Worm (Caenorhabditis elegans): Measurements from ENCODE around the gene T21D12.11.

The T21D12.11 gene

ce11 chrIV:247494-247893 lies 21.7 kb upstream of the T21D12.11 start (continued):
- TF ChIP-seq pqm-1 (tag; optimal IDR thresholded peaks at IDR 0.05) (no peak), vab-15 (tag; optimal IDR thresholded peaks at IDR 0.05) (peak; percentile 64), nhr-19 (GFP tag; conservative IDR thresholded peaks at IDR 0.05) (peak; percentile 51), unc-130 (tag; optimal IDR thresholded peaks at IDR 0.05) (peak; percentile 32), jun-1 (tag; optimal IDR thresholded peaks at IDR 0.05) (no peak), dpl-1 (GFP tag; optimal IDR thresholded peaks at IDR 0.05) (peak in 2 of 3 experiments; percentile 8 to 38), ceh-8 (GFP tag; optimal IDR thresholded peaks at IDR 0.05) (no peak), nhr-47 (tag; optimal IDR thresholded peaks at IDR 0.05) (peak; percentile 44), mep-1 (tag; optimal IDR thresholded peaks at IDR 0.05) (no peak), lin-35 (GFP tag; optimal IDR thresholded peaks at IDR 0.05) (peak in 1 of 2 experiments; percentile 76), lsy-2 (tag; optimal IDR thresholded peaks at IDR 0.05) (peak; percentile 13 to 62), snu-23 (GFP tag; optimal IDR thresholded peaks at IDR 0.05) (peak; percentile 64), C16A3.4 (tag; optimal IDR thresholded peaks at IDR 0.05) (peak; percentile 32), efl-3 (GFP tag; optimal IDR thresholded peaks at IDR 0.05) (no peak), ceh-82 (tag; optimal IDR thresholded peaks at IDR 0.05) (no peak), unc-98 (GFP tag; IDR thresholded peaks at IDR 0.05) (no peak), hpl-2 (GFP tag; optimal IDR thresholded peaks at IDR 0.05) (peak; percentile 2), ceh-90 (tag; optimal IDR thresholded peaks at IDR 0.05) (no peak), mef-2 (tag; optimal IDR thresholded peaks at IDR 0.05) (no peak), blmp-1 (tag; optimal IDR thresholded peaks at IDR 0.05) (peak; percentile 89), ceh-88 (GFP tag; IDR thresholded peaks at IDR 0.05) (no peak), nhr-28 (tag; optimal IDR thresholded peaks at IDR 0.05) (no peak), sptf-1 (tag; optimal IDR thresholded peaks at IDR 0.05) (no peak), nhr-20 (tag; optimal IDR thresholded peaks at IDR 0.05) (peak; percentile 73), F16B12.6 (tag; optimal IDR thresholded peaks at IDR 0.05) (no peak), isw-1 (GFP tag; IDR thresholded peaks at IDR 0.05) (no peak), dsc-1 (tag; optimal IDR thresholded peaks at IDR 0.05) (no peak), mdl-1 (tag; optimal IDR thresholded peaks at IDR 0.05) (peak in 1 of 2 experiments; percentile 93), nhr-90 (tag; optimal IDR thresholded peaks at IDR 0.05; ENCODE audit: poor library complexity) (peak; percentile 67), zag-1 (tag; optimal IDR thresholded peaks at IDR 0.05) (no peak), ztf-11 (tag; optimal IDR thresholded peaks at IDR 0.05) (no peak), ets-5 (GFP tag; IDR thresholded peaks at IDR 0.05) (no peak), aha-1 (tag; optimal IDR thresholded peaks at IDR 0.05) (no peak), tbx-2 (tag; optimal IDR thresholded peaks at IDR 0.05) (peak; percentile 50), swsn-7 (tag; optimal IDR thresholded peaks at IDR 0.05) (no peak), fkh-4 (tag; optimal IDR thresholded peaks at IDR 0.05; ENCODE audit: borderline replicate concordance) (no peak), Y116A8C.19 (tag; optimal IDR thresholded peaks at IDR 0.05; ENCODE audit: borderline replicate concordance) (no peak), C04F5.9 (tag; optimal IDR thresholded peaks at IDR 0.05) (no peak), rnt-1 (tag; optimal IDR thresholded peaks at IDR 0.05) (peak; percentile 1), unc-30 (tag; optimal IDR thresholded peaks at IDR 0.05) (no peak), efl-1 (optimal IDR thresholded peaks at IDR 0.05) (peak in 1 of 2 experiments; percentile 7), efl-1 (GFP tag; optimal IDR thresholded peaks at IDR 0.05 in 1 of 2) (peak in 1 of 2 experiments; percentile 84), fkh-10 (GFP tag; optimal IDR thresholded peaks at IDR 0.05) (no peak)

ce11 chrIV:252454-252853 lies 16.8 kb upstream of the T21D12.11 start, which contains the start of gene grl-19:
TSS of gene grl-19 (minus strand) at chrIV:252554.
- no peak for TF ChIP-seq hlh-17 (GFP tag; optimal IDR thresholded peaks at IDR 0.05; ENCODE audit: borderline replicate concordance)
- TF ChIP-seq mdl-1 (tag; optimal IDR thresholded peaks at IDR 0.05) = no peak
- TF ChIP-seq C34B4.2 (tag; optimal IDR thresholded peaks at IDR 0.05) = no peak
- no peak for TF ChIP-seq unc-30 (tag; optimal IDR thresholded peaks at IDR 0.05)
- no peak for TF ChIP-seq elt-3 (tag; optimal IDR thresholded peaks at IDR 0.05)
- TF ChIP-seq pax-3 (tag; optimal IDR thresholded peaks at IDR 0.05) = no peak
- no peak for TF ChIP-seq efl-1 (optimal IDR thresholded peaks at IDR 0.05)
- TF ChIP-seq efl-1 (GFP tag; optimal IDR thresholded peaks at IDR 0.05 in 1 of 2) = no peak
- no peak for TF ChIP-seq aly-2 (tag; optimal IDR thresholded peaks at IDR 0.05)
- no peak for TF ChIP-seq mef-2 (tag; optimal IDR thresholded peaks at IDR 0.05)
- TF ChIP-seq lin-35 (GFP tag; optimal IDR thresholded peaks at IDR 0.05) = no peak
- TF ChIP-seq jun-1 (tag; optimal IDR thresholded peaks at IDR 0.05) = no peak
- TF ChIP-seq ces-1 (GFP tag; optimal IDR thresholded peaks at IDR 0.05) = no peak
- no peak for TF ChIP-seq nhr-71 (tag; optimal IDR thresholded peaks at IDR 0.05)
- TF ChIP-seq ceh-63 (GFP tag; optimal IDR thresholded peaks at IDR 0.05) = no peak
- TF ChIP-seq hpl-2 (GFP tag; optimal IDR thresholded peaks at IDR 0.05) = no peak
- no peak for TF ChIP-seq snu-23 (GFP tag; optimal IDR thresholded peaks at IDR 0.05)
- no peak for TF ChIP-seq isw-1 (GFP tag; IDR thresholded peaks at IDR 0.05)
- no peak for TF ChIP-seq ztf-11 (tag; optimal IDR thresholded peaks at IDR 0.05)
